Fruit fly (Drosophila melanogaster): ENCODE data around the gene CG6686.
A peak's percentile ranks its signal among the peaks of the same experiment; 100 is the strongest.

The CG6686 gene

dm6 chr2L:12006397-12007330, 18.8 kb upstream of the CG6686 start (continued):
- TF ChIP-seq trh (GFP tag; optimal IDR thresholded peaks at IDR 0.05) = peak; percentile 88
- TF ChIP-seq al (GFP tag; IDR thresholded peaks at IDR 0.05) = no peak
- TF ChIP-seq CG8388 (GFP tag; optimal IDR thresholded peaks at IDR 0.05) = peak; percentile 94
- peak; percentile 71 for TF ChIP-seq CG16863 (GFP tag; optimal IDR thresholded peaks at IDR 0.05)
- peak; percentile 99 for TF ChIP-seq gem (tag; optimal IDR thresholded peaks at IDR 0.05)
- peak; percentile 30 for TF ChIP-seq her (GFP tag; optimal IDR thresholded peaks at IDR 0.05)
- peak; percentile 96 for TF ChIP-seq CG3281 (GFP tag; optimal IDR thresholded peaks at IDR 0.05)
- no peak for TF ChIP-seq Ada2b (GFP tag; IDR thresholded peaks at IDR 0.05)
- TF ChIP-seq so (GFP tag; IDR thresholded peaks at IDR 0.05) = no peak
- TF ChIP-seq CG9817 (tag; optimal IDR thresholded peaks at IDR 0.05) = peak; percentile 91
- peak; percentile 95 for TF ChIP-seq CG10147 (GFP tag; optimal IDR thresholded peaks at IDR 0.05)
- TF ChIP-seq kay (GFP tag; optimal IDR thresholded peaks at IDR 0.05) = peak; percentile 90
- TF ChIP-seq pho (GFP tag; optimal IDR thresholded peaks at IDR 0.05) = no peak
- TF ChIP-seq dm (GFP tag; optimal IDR thresholded peaks at IDR 0.05) = peak; percentile 45
- TF ChIP-seq CG2202 (tag; optimal IDR thresholded peaks at IDR 0.05) = peak; percentile 87
- peak; percentile 93 for TF ChIP-seq trem (tag; optimal IDR thresholded peaks at IDR 0.05)
- TF ChIP-seq twi (tag; optimal IDR thresholded peaks at IDR 0.05) = peak; percentile 92
- TF ChIP-seq CG30403 (GFP tag; optimal IDR thresholded peaks at IDR 0.05) = peak; percentile 95
- no peak for TF ChIP-seq D (optimal IDR thresholded peaks at IDR 0.05)
- TF ChIP-seq D (GFP tag; optimal IDR thresholded peaks at IDR 0.05) = peak; percentile 97
- TF ChIP-seq amos (GFP tag; IDR thresholded peaks at IDR 0.05; ENCODE audit: partially characterized antibody) = no peak
- no peak for TF ChIP-seq sima (GFP tag; optimal IDR thresholded peaks at IDR 0.05)
- TF ChIP-seq CG10979 (tag; optimal IDR thresholded peaks at IDR 0.05) = peak; percentile 98
- TF ChIP-seq scrt (GFP tag; optimal IDR thresholded peaks at IDR 0.05) = no peak
- TF ChIP-seq BEAF-32 (GFP tag; optimal IDR thresholded peaks at IDR 0.05) = no peak
- TF ChIP-seq CG30020 (tag; optimal IDR thresholded peaks at IDR 0.05) = peak; percentile 84
- TF ChIP-seq E2f1 (GFP tag; IDR thresholded peaks at IDR 0.05) = no peak
- peak; percentile 97 for TF ChIP-seq CG12659 (GFP tag; optimal IDR thresholded peaks at IDR 0.05)
- no peak for TF ChIP-seq CkIIα-i1 (GFP tag; IDR thresholded peaks at IDR 0.05)
- peak; percentile 53 for TF ChIP-seq bab2 (GFP tag; optimal IDR thresholded peaks at IDR 0.05)
- TF ChIP-seq sd (tag; optimal IDR thresholded peaks at IDR 0.05) = peak; percentile 56
- no peak for TF ChIP-seq bigmax (GFP tag; optimal IDR thresholded peaks at IDR 0.05)
- peak; percentile 56 for TF ChIP-seq CG7987 (GFP tag; optimal IDR thresholded peaks at IDR 0.05)
- peak; percentile 24 for TF ChIP-seq Dad (GFP tag; optimal IDR thresholded peaks at IDR 0.05)
- TF ChIP-seq hb (GFP tag; IDR thresholded peaks at IDR 0.05; ENCODE audit: partially characterized antibody) = no peak
- peak; percentile 97 for TF ChIP-seq Oli (tag; optimal IDR thresholded peaks at IDR 0.05)
- TF ChIP-seq chn (GFP tag; optimal IDR thresholded peaks at IDR 0.05) = peak; percentile 72
- no peak for TF ChIP-seq Xrp1 (GFP tag; IDR thresholded peaks at IDR 0.05)
- no peak for TF ChIP-seq unc-4 (GFP tag; IDR thresholded peaks at IDR 0.05; ENCODE audit: partially characterized antibody)
- TF ChIP-seq CG15696 (tag; optimal IDR thresholded peaks at IDR 0.05) = peak; percentile 93
- no peak for TF ChIP-seq H2.0 (GFP tag; IDR thresholded peaks at IDR 0.05)
- TF ChIP-seq az2 (GFP tag; optimal IDR thresholded peaks at IDR 0.05) = peak; percentile 91
- TF ChIP-seq Drgx (GFP tag; IDR thresholded peaks at IDR 0.05) = no peak
- TF ChIP-seq CG14667 (GFP tag; IDR thresholded peaks at IDR 0.05) = no peak
- peak; percentile 75 for TF ChIP-seq CG7786 (GFP tag; optimal IDR thresholded peaks at IDR 0.05)
- peak; percentile 81 for TF ChIP-seq CG7271 (tag; optimal IDR thresholded peaks at IDR 0.05)
- TF ChIP-seq rib (GFP tag; IDR thresholded peaks at IDR 0.05) = no peak
- peak; percentile 31 for TF ChIP-seq CG10543 (GFP tag; optimal IDR thresholded peaks at IDR 0.05)
- no peak for TF ChIP-seq vnd (GFP tag; IDR thresholded peaks at IDR 0.05; ENCODE audit: partially characterized antibody)

Data from whole organism, embryonic.